Fruit fly (Drosophila melanogaster) whole organism, embryonic: ENCODE data around the gene Pex11c.
A peak's percentile ranks its signal among the peaks of the same experiment; 100 is the strongest.

Experiments used
- Antp ChIP-seq: fragments of 200-800 bp; sonication (Bioruptor generic); optimal IDR thresholded peaks from 3 replicates; lab custom pipeline; 2016; ENCODE audit warnings: missing biosample characterization, missing genetic modification characterization
- B-H1 ChIP-seq: fragments of 200-800 bp; sonication (Bioruptor generic); IDR thresholded peaks from 3 replicates; pipeline ENCODE4 v1.3.6; 2022; ENCODE audit warnings: missing biosample characterization, missing genetic modification characterization
- CG10209 ChIP-seq: fragments of 200-800 bp; sonication (Bioruptor generic); optimal IDR thresholded peaks from 3 replicates; lab custom pipeline; 2017; ENCODE audit warnings: missing biosample characterization, mild to moderate bottlenecking, missing genetic modification characterization, missing genetic modification reagents
- CG10321 ChIP-seq: fragments of 200-800 bp; sonication (Bioruptor generic); IDR thresholded peaks from 2 replicates; pipeline ENCODE4 v1.3.6; 2022; ENCODE audit warnings: missing biosample characterization, missing genetic modification characterization
- CG10462 ChIP-seq: fragments of 200-800 bp; sonication (Bioruptor generic); optimal IDR thresholded peaks from 2 replicates; lab custom pipeline; 2016; ENCODE audit warnings: missing biosample characterization, missing genetic modification characterization
- CG11093 ChIP-seq: fragments of 200-800 bp; sonication (Bioruptor generic); IDR thresholded peaks from 3 replicates; pipeline ENCODE4 v1.3.6; 2022; ENCODE audit warnings: missing biosample characterization, missing genetic modification characterization
- CG12155 ChIP-seq: fragments of 200-800 bp; sonication (Bioruptor generic); optimal IDR thresholded peaks from 3 replicates; lab custom pipeline; 2016; ENCODE audit warnings: missing biosample characterization, missing genetic modification characterization
- CG15601 ChIP-seq: fragments of 200-800 bp; sonication (Bioruptor generic); optimal IDR thresholded peaks from 3 replicates; lab custom pipeline; 2019; ENCODE audit warnings: missing biosample characterization, mild to moderate bottlenecking, missing genetic modification characterization, moderate library complexity
- CG16863 ChIP-seq: fragments of 200-800 bp; sonication (Bioruptor generic); optimal IDR thresholded peaks from 3 replicates; lab custom pipeline; 2016; ENCODE audit warnings: missing biosample characterization, missing genetic modification characterization
- CG2202 ChIP-seq: fragments of 200-800 bp; sonication (Bioruptor generic); optimal IDR thresholded peaks from 2 replicates; lab custom pipeline; 2018; ENCODE audit warnings: missing biosample characterization, mild to moderate bottlenecking, missing genetic modification characterization
- CG2678 ChIP-seq: fragments of 200-800 bp; sonication (Bioruptor generic); optimal IDR thresholded peaks from 3 replicates; lab custom pipeline; 2019; ENCODE audit warnings: missing biosample characterization, mild to moderate bottlenecking, missing genetic modification characterization, moderate library complexity
- CG3065 ChIP-seq: fragments of 200-800 bp; sonication (Bioruptor generic); optimal IDR thresholded peaks from 2 replicates; lab custom pipeline; 2016; ENCODE audit warnings: missing biosample characterization, missing genetic modification characterization
- CG31388 ChIP-seq: fragments of 200-800 bp; sonication (Bioruptor generic); optimal IDR thresholded peaks from 2 replicates; lab custom pipeline; 2016; ENCODE audit warnings: missing biosample characterization, missing genetic modification characterization
- CG34376 ChIP-seq: fragments of 200-800 bp; sonication (Bioruptor generic); optimal IDR thresholded peaks from 2 replicates; lab custom pipeline; 2018; ENCODE audit warnings: missing biosample characterization, mild to moderate bottlenecking, missing genetic modification characterization
- CG3838 ChIP-seq: fragments of 200-800 bp; sonication (Bioruptor generic); optimal IDR thresholded peaks from 3 replicates; lab custom pipeline; 2016; ENCODE audit warnings: missing biosample characterization, missing genetic modification characterization
- CG4707 ChIP-seq: fragments of 200-800 bp; sonication (Bioruptor generic); optimal IDR thresholded peaks from 2 replicates; lab custom pipeline; 2018; ENCODE audit warnings: missing biosample characterization, mild to moderate bottlenecking, missing genetic modification characterization, moderate library complexity
- CG6175 ChIP-seq: fragments of 200-800 bp; sonication (Bioruptor generic); IDR thresholded peaks from 3 replicates; pipeline ENCODE4 v1.3.6; 2022; ENCODE audit warnings: missing biosample characterization, missing genetic modification characterization
- CG6689 ChIP-seq: fragments of 200-800 bp; sonication (Bioruptor generic); IDR thresholded peaks from 2 replicates; pipeline ENCODE4 v1.3.6; 2022; ENCODE audit warnings: missing biosample characterization, missing genetic modification characterization
- CG7357 ChIP-seq: fragments of 200-800 bp; sonication (Bioruptor generic); IDR thresholded peaks from 3 replicates; pipeline ENCODE4 v1.3.6; 2022; ENCODE audit warnings: missing biosample characterization, missing genetic modification characterization
- CG7786 ChIP-seq: fragments of 200-800 bp; sonication (Bioruptor generic); optimal IDR thresholded peaks from 2 replicates; lab custom pipeline; 2016; ENCODE audit warnings: missing biosample characterization, missing genetic modification characterization
- CG7987 ChIP-seq: fragments of 200-800 bp; sonication (Bioruptor generic); optimal IDR thresholded peaks from 2 replicates; lab custom pipeline; 2018; ENCODE audit warnings: missing biosample characterization, mild to moderate bottlenecking, missing genetic modification characterization, moderate library complexity
- CG8089 ChIP-seq: fragments of 200-800 bp; sonication (Bioruptor generic); optimal IDR thresholded peaks from 3 replicates; lab custom pipeline; 2016; ENCODE audit warnings: missing biosample characterization, missing genetic modification characterization
- CG8388 ChIP-seq: fragments of 200-800 bp; sonication (Bioruptor generic); optimal IDR thresholded peaks from 2 replicates; lab custom pipeline; 2019; ENCODE audit warnings: missing biosample characterization, mild to moderate bottlenecking, missing genetic modification characterization, moderate library complexity
- CG8765 ChIP-seq: fragments of 200-800 bp; sonication (Bioruptor generic); IDR thresholded peaks from 2 replicates; pipeline ENCODE4 v1.3.6; 2022; ENCODE audit warnings: missing biosample characterization, missing genetic modification characterization
- CG8924 ChIP-seq: fragments of 200-800 bp; optimal IDR thresholded peaks from 3 replicates; lab custom pipeline; 2019; ENCODE audit warnings: missing biosample characterization, mild to moderate bottlenecking, missing genetic modification characterization, moderate library complexity
- CG9727 ChIP-seq: fragments of 200-800 bp; sonication (Bioruptor generic); optimal IDR thresholded peaks from 3 replicates; lab custom pipeline; 2017; ENCODE audit warnings: missing biosample characterization, mild to moderate bottlenecking, missing genetic modification characterization
- CHES-1-like ChIP-seq: fragments of 200-800 bp; sonication (Bioruptor generic); optimal IDR thresholded peaks from 2 replicates; lab custom pipeline; 2016; ENCODE audit warnings: missing biosample characterization, missing genetic modification characterization
- CkIIα-i1 ChIP-seq: fragments of 200-800 bp; sonication (Bioruptor generic); IDR thresholded peaks from 2 replicates; pipeline ENCODE4 v1.3.6; 2022; ENCODE audit warnings: missing biosample characterization, missing genetic modification characterization
- Gsc ChIP-seq: fragments of 200-800 bp; sonication (Bioruptor generic); IDR thresholded peaks from 2 replicates; pipeline ENCODE4 v1.3.6; 2022; ENCODE audit warnings: missing biosample characterization, missing genetic modification characterization
- HLH54F ChIP-seq: fragments of 200-800 bp; sonication (Bioruptor generic); optimal IDR thresholded peaks from 3 replicates; lab custom pipeline; 2016; ENCODE audit warnings: missing biosample characterization, missing genetic modification characterization
- Hr51 ChIP-seq, 2 experiments: fragments of 200-800 bp; sonication (Bioruptor generic); optimal IDR thresholded peaks; 2 replicates in 1 of 2; 3 replicates in 1 of 2; lab custom pipeline; 2016 to 2018; ENCODE audit warnings: missing biosample characterization in 2 of 2, missing genetic modification characterization in 2 of 2, mild to moderate bottlenecking in 1 of 2, moderate library complexity in 1 of 2
- Jarid2 ChIP-seq: fragments of 200-800 bp; sonication (Bioruptor generic); optimal IDR thresholded peaks from 3 replicates; lab custom pipeline; 2017; ENCODE audit warnings: mild to moderate bottlenecking, missing biosample characterization, missing genetic modification reagents, missing genetic modification characterization
- Lim3 ChIP-seq: fragments of 200-800 bp; sonication (Bioruptor generic); IDR thresholded peaks from 2 replicates; pipeline ENCODE4 v1.3.6; 2022; ENCODE audit warnings: missing biosample characterization, missing genetic modification characterization
- MBD-R2 ChIP-seq: fragments of 200-800 bp; sonication (Bioruptor generic); IDR thresholded peaks from 2 replicates; pipeline ENCODE4 v1.3.6; 2022; ENCODE audit warnings: missing biosample characterization, missing genetic modification characterization
- MESR4 ChIP-seq: fragments of 200-800 bp; sonication (Bioruptor generic); optimal IDR thresholded peaks from 2 replicates; lab custom pipeline; 2018; ENCODE audit warnings: missing biosample characterization, mild to moderate bottlenecking, missing genetic modification characterization, moderate library complexity
- Mad ChIP-seq: fragments of 200-800 bp; sonication (Bioruptor generic); optimal IDR thresholded peaks from 2 replicates; lab custom pipeline; 2016; ENCODE audit warnings: missing biosample characterization, missing genetic modification characterization
- al ChIP-seq: fragments of 200-800 bp; sonication (Bioruptor generic); IDR thresholded peaks from 2 replicates; pipeline ENCODE4 v1.3.6; 2022; ENCODE audit warnings: missing biosample characterization, missing genetic modification characterization
- chn ChIP-seq: fragments of 200-800 bp; sonication (Bioruptor generic); optimal IDR thresholded peaks from 2 replicates; lab custom pipeline; 2016; ENCODE audit warnings: missing biosample characterization, missing genetic modification characterization
- emc ChIP-seq: fragments of 200-800 bp; sonication (Bioruptor generic); optimal IDR thresholded peaks from 2 replicates; lab custom pipeline; 2016; ENCODE audit warnings: missing biosample characterization, missing genetic modification characterization
- exex ChIP-seq: fragments of 200-800 bp; sonication (Bioruptor generic); optimal IDR thresholded peaks from 4 replicates; lab custom pipeline; 2018; ENCODE audit warnings: missing biosample characterization, mild to moderate bottlenecking, missing genetic modification characterization, moderate library complexity
- eyg ChIP-seq: fragments of 200-800 bp; sonication (Bioruptor generic); optimal IDR thresholded peaks from 3 replicates; lab custom pipeline; 2016; ENCODE audit warnings: missing biosample characterization, missing genetic modification characterization
- ham ChIP-seq: fragments of 200-800 bp; sonication (Bioruptor generic); IDR thresholded peaks from 2 replicates; pipeline ENCODE4 v1.3.6; 2022; ENCODE audit warnings: missing biosample characterization, missing genetic modification characterization
- hb ChIP-seq: fragments of 200-800 bp; sonication (Bioruptor generic); IDR thresholded peaks from 3 replicates; pipeline ENCODE4 v1.3.6; 2022; ENCODE audit warnings: missing biosample characterization, missing genetic modification characterization; ENCODE audit not compliant: partially characterized antibody
- ken ChIP-seq: fragments of 200-800 bp; sonication (Bioruptor generic); IDR thresholded peaks from 3 replicates; pipeline ENCODE4 v1.3.6; 2022; ENCODE audit warnings: missing biosample characterization, missing genetic modification characterization
- lov ChIP-seq, 2 experiments: fragments of 200-800 bp in 1 of 2; fragments of >200 bp in 1 of 2; sonication (Bioruptor generic) in 1 of 2; IDR thresholded peaks in 1 of 2; optimal IDR thresholded peaks in 1 of 2; 2 replicates in 1 of 2; 3 replicates in 1 of 2; pipeline versions ENCODE4 v1.3.6 to Lab custom; 2017 to 2022; ENCODE audit warnings: missing biosample characterization in 1 of 2, missing genetic modification characterization in 1 of 2
- oc ChIP-seq: fragments of 200-800 bp; sonication (Bioruptor generic); optimal IDR thresholded peaks from 2 replicates; lab custom pipeline; 2018; ENCODE audit warnings: missing biosample characterization, mild to moderate bottlenecking, missing genetic modification characterization, moderate library complexity
- row ChIP-seq: fragments of 200-800 bp; sonication (Bioruptor generic); IDR thresholded peaks from 3 replicates; pipeline ENCODE4 v1.3.6; 2022; ENCODE audit warnings: missing biosample characterization, missing genetic modification characterization
- run ChIP-seq: fragments of 200-800 bp; sonication (Bioruptor generic); optimal IDR thresholded peaks from 3 replicates; lab custom pipeline; 2018; ENCODE audit warnings: missing biosample characterization, mild to moderate bottlenecking, missing genetic modification characterization
- sima ChIP-seq: fragments of 200-800 bp; sonication (Bioruptor generic); optimal IDR thresholded peaks from 2 replicates; lab custom pipeline; 2016; ENCODE audit warnings: missing biosample characterization, missing genetic modification characterization
- sna ChIP-seq: fragments of 200-800 bp; sonication (Bioruptor generic); IDR thresholded peaks from 2 replicates; pipeline ENCODE4 v1.3.6; 2022; ENCODE audit warnings: missing biosample characterization, missing genetic modification characterization; ENCODE audit not compliant: partially characterized antibody
- usp ChIP-seq: fragments of >200 bp; optimal IDR thresholded peaks from 2 replicates; lab custom pipeline; 2017; ENCODE audit warnings: missing biosample characterization, missing genetic modification characterization
- zf30C ChIP-seq: fragments of 200-800 bp; sonication (Bioruptor generic); optimal IDR thresholded peaks from 3 replicates; lab custom pipeline; 2018; ENCODE audit warnings: missing biosample characterization, mild to moderate bottlenecking, missing genetic modification characterization

The Pex11c gene

dm6 chr3R:23302178-23302577 lies 44.0 kb downstream of the Pex11c start:
- TF ChIP-seq CG31388 (GFP tag; lab: Kevin White, UChicago): no peak
- TF ChIP-seq CG7357 (GFP tag; lab: Robert Waterston, UW): no peak
- no peak for TF ChIP-seq exex (tag; lab: Kevin White, UChicago)
- TF ChIP-seq row (GFP tag; lab: Robert Waterston, UW): no peak
- no peak for TF ChIP-seq Lim3 (GFP tag; lab: Robert Waterston, UW)
- no peak for TF ChIP-seq MBD-R2 (GFP tag; lab: Robert Waterston, UW)
- no peak for TF ChIP-seq sima (GFP tag; lab: Kevin White, UChicago)
- TF ChIP-seq usp (GFP tag; lab: Kevin White, UChicago): no peak
- TF ChIP-seq Gsc (GFP tag; lab: Robert Waterston, UW): no peak
- no peak for TF ChIP-seq hb
- TF ChIP-seq CHES-1-like: no peak
- TF ChIP-seq oc (tag; lab: Kevin White, UChicago): peak; percentile 1
- TF ChIP-seq al (GFP tag; lab: Robert Waterston, UW): no peak
- no peak for TF ChIP-seq CkIIα-i1 (GFP tag; lab: Robert Waterston, UW)
- TF ChIP-seq CG6689: no peak
- no peak for TF ChIP-seq ham (GFP tag; lab: Robert Waterston, UW)
- TF ChIP-seq lov (optimal IDR thresholded peaks at IDR 0.05; lab: Kevin White, UChicago): no peak
- TF ChIP-seq lov (GFP tag; IDR thresholded peaks at IDR 0.05; lab: Robert Waterston, UW): 0 out of 3 replicates have a peak, but pooled peaks have one; percentile 18
- TF ChIP-seq CG34376 (GFP tag; lab: Kevin White, UChicago): no peak
- TF ChIP-seq HLH54F (GFP tag; lab: Kevin White, UChicago): no peak
- no peak for TF ChIP-seq Hr51 (GFP tag; optimal IDR thresholded peaks at IDR 0.05; lab: Kevin White, UChicago)
- TF ChIP-seq CG7987 (GFP tag; lab: Kevin White, UChicago): no peak
- no peak for TF ChIP-seq CG12155 (GFP tag; lab: Kevin White, UChicago)
- no peak for TF ChIP-seq CG16863 (GFP tag; lab: Kevin White, UChicago)
- TF ChIP-seq run: no peak
- no peak for TF ChIP-seq CG11093 (GFP tag; lab: Robert Waterston, UW)
- TF ChIP-seq CG10462 (GFP tag; lab: Kevin White, UChicago): no peak
- no peak for TF ChIP-seq Antp (GFP tag; lab: Kevin White, UChicago)
- no peak for TF ChIP-seq CG8765
- no peak for TF ChIP-seq CG8924 (tag; lab: Kevin White, UChicago)
- TF ChIP-seq CG8089: no peak
- TF ChIP-seq CG4707 (GFP tag; lab: Kevin White, UChicago): peak; percentile 3
- no peak for TF ChIP-seq chn
- peak; percentile 17 for TF ChIP-seq CG2202 (tag; lab: Kevin White, UChicago)
- TF ChIP-seq CG3838 (GFP tag; lab: Kevin White, UChicago): no peak
- no peak for TF ChIP-seq CG3065 (GFP tag; lab: Kevin White, UChicago)
- TF ChIP-seq CG6175 (GFP tag; lab: Robert Waterston, UW): no peak
- no peak for TF ChIP-seq zf30C (GFP tag; lab: Kevin White, UChicago)
- TF ChIP-seq ken (GFP tag; lab: Robert Waterston, UW): no peak; the same call in 2 of the 3 replicates
- TF ChIP-seq MESR4 (GFP tag; lab: Kevin White, UChicago): no peak
- TF ChIP-seq CG2678: peak; percentile 4
- peak; percentile 4 for TF ChIP-seq CG10209
- TF ChIP-seq CG7786: no peak
- TF ChIP-seq Jarid2 (GFP tag; lab: Kevin White, UChicago): no peak
- peak; percentile 37 for TF ChIP-seq CG15601
- TF ChIP-seq eyg (GFP tag; lab: Kevin White, UChicago): no peak
- no peak for TF ChIP-seq CG8388 (GFP tag; lab: Kevin White, UChicago)
- no peak for TF ChIP-seq Mad (GFP tag; lab: Kevin White, UChicago)
- no peak for TF ChIP-seq CG10321
- no peak for TF ChIP-seq sna (GFP tag; lab: Robert Waterston, UW)
- no peak for TF ChIP-seq emc (GFP tag; lab: Kevin White, UChicago)
- TF ChIP-seq CG9727: no peak
- no peak for TF ChIP-seq B-H1
